Worm (Caenorhabditis elegans) whole organism, L1 larva: ENCODE data around the gene F34D6.1.

Source experiments
- C04F5.9 ChIP-seq: sonication (generic microtip); optimal IDR thresholded peaks from 2 replicates; lab custom pipeline; 2016; ENCODE audit warnings: missing genetic modification characterization, missing compliant biosample characterization
- C16A3.4 ChIP-seq: fragments of 150-350 bp; optimal IDR thresholded peaks from 2 replicates; lab custom pipeline; 2014; ENCODE audit warnings: missing biosample characterization, missing genetic modification characterization
- C34B4.2 ChIP-seq: sonication (generic microtip); optimal IDR thresholded peaks from 2 replicates; lab custom pipeline; 2017; ENCODE audit warnings: mild to moderate bottlenecking, missing genetic modification characterization, missing compliant biosample characterization
- Y116A8C.19 ChIP-seq: sonication (generic microtip); optimal IDR thresholded peaks from 2 replicates; lab custom pipeline; 2016; ENCODE audit warnings: missing compliant biosample characterization, missing genetic modification characterization, borderline replicate concordance
- aha-1 ChIP-seq: fragments of 150-350 bp; optimal IDR thresholded peaks from 2 replicates; lab custom pipeline; 2014; ENCODE audit warnings: missing biosample characterization, missing genetic modification characterization
- aly-2 ChIP-seq: fragments of 150-350 bp; optimal IDR thresholded peaks from 2 replicates; lab custom pipeline; 2014; ENCODE audit warnings: missing biosample characterization, missing genetic modification characterization
- ama-1 ChIP-seq: fragments of 150-350 bp; optimal IDR thresholded peaks from 2 replicates; lab custom pipeline; 2014
- ceh-63 ChIP-seq: fragments of 200-800 bp; sonication (Bioruptor generic); optimal IDR thresholded peaks from 2 replicates; lab custom pipeline; 2018; ENCODE audit warnings: mild to moderate bottlenecking, missing genetic modification characterization, missing compliant biosample characterization
- ceh-8 ChIP-seq: fragments of 200-800 bp; sonication (Bioruptor generic); optimal IDR thresholded peaks from 2 replicates; lab custom pipeline; 2018; ENCODE audit warnings: mild to moderate bottlenecking, missing genetic modification characterization, moderate library complexity, missing compliant biosample characterization
- ceh-82 ChIP-seq, 3 experiments: fragments of 150-350 bp in 1 of 3; sonication (generic microtip) in 2 of 3; optimal IDR thresholded peaks; 2 replicates each; lab custom pipeline; 2014 to 2017; ENCODE audit warnings: missing biosample characterization in 3 of 3, missing genetic modification characterization in 3 of 3
- ceh-88 ChIP-seq: fragments of 200-800 bp; sonication (Bioruptor generic); IDR thresholded peaks from 2 replicates; pipeline ENCODE4 v1.3.6; 2022; ENCODE audit warnings: missing genetic modification characterization, missing compliant biosample characterization
- ces-1 ChIP-seq: fragments of 150-350 bp; optimal IDR thresholded peaks from 2 replicates; lab custom pipeline; 2014; ENCODE audit warnings: missing biosample characterization, missing genetic modification reagents, missing genetic modification characterization
- dpl-1 ChIP-seq, 3 experiments: fragments of 150-350 bp in 2 of 3; sonication (generic microtip) in 1 of 3; optimal IDR thresholded peaks; 2 replicates each; lab custom pipeline; 2014 to 2017; ENCODE audit warnings: missing biosample characterization in 3 of 3, missing genetic modification characterization in 3 of 3, missing genetic modification reagents in 3 of 3
- dsc-1 ChIP-seq: sonication (generic microtip); optimal IDR thresholded peaks from 2 replicates; lab custom pipeline; 2016; ENCODE audit warnings: mild to moderate bottlenecking, missing genetic modification characterization, missing compliant biosample characterization
- efl-3 ChIP-seq: fragments of 200-800 bp; sonication (Bioruptor generic); optimal IDR thresholded peaks from 2 replicates; lab custom pipeline; 2018; ENCODE audit warnings: mild to moderate bottlenecking, missing genetic modification characterization, missing compliant biosample characterization
- egl-13 ChIP-seq: sonication (generic microtip); optimal IDR thresholded peaks from 2 replicates; lab custom pipeline; 2016; ENCODE audit warnings: missing genotype, missing genetic modification reagents, missing genetic modification characterization, missing compliant biosample characterization
- egl-27 ChIP-seq, 2 experiments: fragments of 150-350 bp in 1 of 2; sonication (generic microtip); optimal IDR thresholded peaks; 3 replicates each; lab custom pipeline; 2017 to 2018; ENCODE audit warnings: missing biosample characterization in 2 of 2, missing genetic modification characterization in 2 of 2, missing genetic modification reagents in 2 of 2
- elt-2 ChIP-seq: sonication (generic microtip); optimal IDR thresholded peaks from 2 replicates; lab custom pipeline; 2016; ENCODE audit warnings: missing genetic modification characterization, mild to moderate bottlenecking, inconsistent platforms, missing compliant biosample characterization, missing genetic modification reagents
- ets-5 ChIP-seq: fragments of 200-800 bp; sonication (Bioruptor generic); IDR thresholded peaks from 2 replicates; pipeline ENCODE4 v1.3.6; 2022; ENCODE audit warnings: missing genetic modification characterization, missing compliant biosample characterization
- fkh-10 ChIP-seq: sonication (generic microtip); optimal IDR thresholded peaks from 2 replicates; lab custom pipeline; 2017; ENCODE audit warnings: missing biosample characterization, missing genetic modification reagents, missing genetic modification characterization
- fkh-4 ChIP-seq: sonication (generic microtip); optimal IDR thresholded peaks from 2 replicates; lab custom pipeline; 2016; ENCODE audit warnings: missing compliant biosample characterization, missing genetic modification characterization, borderline replicate concordance
- fos-1 ChIP-seq: fragments of 150-350 bp; optimal IDR thresholded peaks from 2 replicates; lab custom pipeline; 2014; ENCODE audit warnings: missing biosample characterization, missing genetic modification characterization
- grh-1 ChIP-seq: fragments of 200-800 bp; sonication (Bioruptor generic); IDR thresholded peaks from 2 replicates; pipeline ENCODE4 v1.3.6; 2022; ENCODE audit warnings: missing genetic modification reagents, missing genetic modification characterization, missing compliant biosample characterization
- hlh-17 ChIP-seq: fragments of 200-800 bp; sonication (Bioruptor generic); optimal IDR thresholded peaks from 2 replicates; lab custom pipeline; 2018; ENCODE audit warnings: missing genetic modification characterization, mild to moderate bottlenecking, missing compliant biosample characterization, moderate library complexity, borderline replicate concordance
- irx-1 ChIP-seq: sonication (generic microtip); optimal IDR thresholded peaks from 2 replicates; lab custom pipeline; 2016; ENCODE audit warnings: missing genetic modification characterization, missing compliant biosample characterization
- isw-1 ChIP-seq: fragments of 200-800 bp; sonication (Bioruptor generic); IDR thresholded peaks from 2 replicates; pipeline ENCODE4 v1.3.6; 2022; ENCODE audit warnings: missing genetic modification characterization, missing compliant biosample characterization
- jun-1 ChIP-seq: fragments of 150-350 bp; optimal IDR thresholded peaks from 2 replicates; lab custom pipeline; 2014; ENCODE audit warnings: missing biosample characterization, missing genetic modification reagents, missing genetic modification characterization
- lin-14 ChIP-seq: fragments of 200-800 bp; sonication (Bioruptor generic); optimal IDR thresholded peaks from 2 replicates; lab custom pipeline; 2018; ENCODE audit warnings: mild to moderate bottlenecking, missing genetic modification characterization, moderate library complexity, missing compliant biosample characterization
- lin-35 ChIP-seq, 2 experiments: fragments of 150-350 bp; optimal IDR thresholded peaks; 2 replicates each; lab custom pipeline; 2014; ENCODE audit warnings: missing biosample characterization in 2 of 2, missing genetic modification characterization in 2 of 2, missing genetic modification reagents in 2 of 2
- lin-39 ChIP-seq: fragments of 150-350 bp; optimal IDR thresholded peaks from 2 replicates; lab custom pipeline; 2014; ENCODE audit warnings: missing biosample characterization, missing genetic modification reagents, missing genetic modification characterization
- mdl-1 ChIP-seq, 2 experiments: fragments of 150-350 bp; optimal IDR thresholded peaks; 2 replicates each; lab custom pipeline; 2014 to 2017; ENCODE audit warnings: missing biosample characterization in 2 of 2, missing genetic modification characterization in 2 of 2, inconsistent platforms in 1 of 2
- mef-2 ChIP-seq: fragments of 150-350 bp; optimal IDR thresholded peaks from 2 replicates; lab custom pipeline; 2014; ENCODE audit warnings: missing biosample characterization, missing genetic modification characterization
- mep-1 ChIP-seq: fragments of 150-350 bp; optimal IDR thresholded peaks from 2 replicates; lab custom pipeline; 2014; ENCODE audit warnings: missing biosample characterization, missing genetic modification characterization
- nhr-11 ChIP-seq: fragments of 150-350 bp; optimal IDR thresholded peaks from 2 replicates; lab custom pipeline; 2014; ENCODE audit warnings: missing biosample characterization, missing genetic modification characterization
- nhr-20 ChIP-seq: sonication (generic microtip); optimal IDR thresholded peaks from 2 replicates; lab custom pipeline; 2016; ENCODE audit warnings: mild to moderate bottlenecking, missing genetic modification characterization, missing compliant biosample characterization
- nhr-47 ChIP-seq: sonication (generic microtip); optimal IDR thresholded peaks from 2 replicates; lab custom pipeline; 2016; ENCODE audit warnings: mild to moderate bottlenecking, missing genetic modification characterization, moderate library complexity, missing compliant biosample characterization
- nhr-71 ChIP-seq: sonication (generic microtip); optimal IDR thresholded peaks from 2 replicates; lab custom pipeline; 2016; ENCODE audit warnings: mild to moderate bottlenecking, missing genetic modification characterization, moderate library complexity, missing compliant biosample characterization
- nhr-76 ChIP-seq: sonication (generic microtip); optimal IDR thresholded peaks from 2 replicates; lab custom pipeline; 2017; ENCODE audit warnings: missing biosample characterization, missing genetic modification characterization
- nhr-84 ChIP-seq: sonication (generic microtip); optimal IDR thresholded peaks from 2 replicates; lab custom pipeline; 2017; ENCODE audit warnings: missing biosample characterization, missing genetic modification characterization
- nhr-90 ChIP-seq: sonication (generic microtip); optimal IDR thresholded peaks from 2 replicates; lab custom pipeline; 2016; ENCODE audit warnings: mild to moderate bottlenecking, missing genetic modification characterization, missing compliant biosample characterization; ENCODE audit not compliant: poor library complexity
- pax-3 ChIP-seq: fragments of 200-800 bp; sonication (Bioruptor generic); optimal IDR thresholded peaks from 2 replicates; lab custom pipeline; 2018; ENCODE audit warnings: mild to moderate bottlenecking, missing genetic modification characterization, moderate library complexity, missing compliant biosample characterization
- rnt-1 ChIP-seq: sonication (generic microtip); optimal IDR thresholded peaks from 2 replicates; lab custom pipeline; 2016; ENCODE audit warnings: mild to moderate bottlenecking, missing genetic modification characterization, moderate library complexity, missing compliant biosample characterization
- skn-1 ChIP-seq: fragments of 150-350 bp; optimal IDR thresholded peaks from 2 replicates; lab custom pipeline; 2014; ENCODE audit warnings: missing biosample characterization, missing genetic modification characterization
- sup-37 ChIP-seq: fragments of 200-800 bp; sonication (Bioruptor generic); optimal IDR thresholded peaks from 2 replicates; lab custom pipeline; 2018; ENCODE audit warnings: mild to moderate bottlenecking, missing genetic modification characterization, missing compliant biosample characterization
- swsn-7 ChIP-seq: sonication (generic microtip); optimal IDR thresholded peaks from 2 replicates; lab custom pipeline; 2016; ENCODE audit warnings: missing genetic modification characterization, missing compliant biosample characterization
- unc-30 ChIP-seq: sonication (generic microtip); optimal IDR thresholded peaks from 2 replicates; lab custom pipeline; 2017; ENCODE audit warnings: missing biosample characterization, missing genetic modification characterization
- unc-62 ChIP-seq: fragments of 150-350 bp; optimal IDR thresholded peaks from 2 replicates; lab custom pipeline; 2014; ENCODE audit warnings: missing biosample characterization, missing genetic modification reagents, missing genetic modification characterization
- vab-15 ChIP-seq: sonication (generic microtip); optimal IDR thresholded peaks from 2 replicates; lab custom pipeline; 2017; ENCODE audit warnings: missing genotype, mild to moderate bottlenecking, missing genetic modification characterization, missing compliant biosample characterization
- xbp-1 ChIP-seq: sonication (generic microtip); optimal IDR thresholded peaks from 2 replicates; lab custom pipeline; 2016; ENCODE audit warnings: missing genetic modification characterization, missing compliant biosample characterization
- zag-1 ChIP-seq: fragments of 150-350 bp; optimal IDR thresholded peaks from 2 replicates; lab custom pipeline; 2014; ENCODE audit warnings: missing biosample characterization, missing genetic modification characterization
- zip-4 ChIP-seq: fragments of 200-800 bp; sonication (Bioruptor generic); optimal IDR thresholded peaks from 2 replicates; lab custom pipeline; 2018; ENCODE audit warnings: mild to moderate bottlenecking, missing genetic modification characterization, moderate library complexity, missing compliant biosample characterization

The F34D6.1 gene

DNA sequence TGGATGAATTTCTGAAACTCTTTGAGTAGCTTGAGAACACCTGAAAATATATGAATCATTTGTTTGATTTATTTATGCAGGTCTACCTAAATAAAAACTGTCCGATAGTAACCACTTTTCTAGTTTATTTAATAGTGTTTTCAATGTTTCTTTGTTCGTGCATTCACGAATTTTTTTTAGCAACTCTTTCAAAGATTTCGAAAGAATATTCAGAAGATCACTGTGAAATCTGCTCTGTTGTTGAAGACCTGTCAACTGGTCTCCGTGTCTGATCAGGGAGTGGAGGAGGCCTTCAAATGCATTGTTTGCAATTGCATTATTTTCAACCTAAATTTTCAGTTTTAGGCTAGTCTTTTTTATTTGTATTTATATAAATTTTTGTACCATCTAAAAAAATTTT lies 28.9 kb upstream of the F34D6.1 start, which contains the start of gene T05A8.1:
Gene T05A8.1, minus strand, starts transcription at position 101 of the 400 bp plus-strand sequence.
- TF ChIP-seq lin-39 (no peak), ceh-8 (GFP tag; lab: Kevin White, UChicago) (no peak)

DNA sequence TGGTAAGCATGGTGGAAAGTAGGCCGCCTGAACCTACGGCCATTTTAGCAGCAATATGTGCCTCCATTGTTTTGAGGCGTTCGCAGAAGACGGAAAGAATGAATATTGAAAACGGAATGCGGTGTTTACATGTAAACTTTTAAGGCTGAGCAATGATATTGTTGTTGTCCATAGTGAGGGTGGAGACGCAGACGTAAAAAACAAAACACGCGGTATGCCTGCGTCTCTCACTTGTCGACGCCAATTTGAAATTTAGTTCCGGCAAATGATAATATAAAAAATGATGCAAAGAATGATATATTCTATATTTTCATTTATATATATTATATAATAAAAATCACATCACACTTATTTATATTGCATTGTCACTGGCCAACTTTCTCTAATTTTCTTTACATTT lies 26.9 kb upstream of the F34D6.1 start, which contains the start of gene Y47G7B.2:
Gene Y47G7B.2, minus strand, starts transcription at position 143 of the 400 bp plus-strand sequence.
- no peak for TF ChIP-seq unc-30 (tag; lab: Kevin White, UChicago)
- no peak for TF ChIP-seq jun-1 (tag; lab: Kevin White, UChicago)
- TF ChIP-seq zip-4 (GFP tag; lab: Kevin White, UChicago) = no peak
- TF ChIP-seq grh-1 (GFP tag; lab: Robert Waterston, UW) = no peak
- no peak for TF ChIP-seq C34B4.2 (tag; lab: Kevin White, UChicago)
- no peak for TF ChIP-seq elt-2 (tag; lab: Kevin White, UChicago)
- TF ChIP-seq ceh-8 (GFP tag; lab: Kevin White, UChicago) = no peak
- TF ChIP-seq lin-39 = no peak
- no peak for TF ChIP-seq ets-5 (GFP tag; lab: Robert Waterston, UW)
- no peak for TF ChIP-seq nhr-90 (tag; lab: Kevin White, UChicago)
- peak; percentile 29 for TF ChIP-seq rnt-1 (tag; lab: Kevin White, UChicago)
- no peak for TF ChIP-seq swsn-7 (tag; lab: Kevin White, UChicago)
- TF ChIP-seq skn-1 = no peak
- no peak for TF ChIP-seq ceh-63 (GFP tag; lab: Kevin White, UChicago)
- no peak for TF ChIP-seq efl-3 (GFP tag; lab: Kevin White, UChicago)
- no peak for TF ChIP-seq aly-2 (tag; lab: Kevin White, UChicago)
- no peak for TF ChIP-seq C16A3.4
- TF ChIP-seq ceh-88 = no peak
- no peak for TF ChIP-seq nhr-11
- TF ChIP-seq dpl-1 (GFP tag; optimal IDR thresholded peaks at IDR 0.05; lab: Kevin White, UChicago) = no peak
- TF ChIP-seq zag-1 = no peak
- no peak for TF ChIP-seq dsc-1 (tag; lab: Kevin White, UChicago)
- peak in 1 of 2 experiments; percentile 34 for TF ChIP-seq lin-35 (GFP tag; optimal IDR thresholded peaks at IDR 0.05; lab: Kevin White, UChicago)
- TF ChIP-seq ceh-82 (tag; optimal IDR thresholded peaks at IDR 0.05; lab: Kevin White, UChicago) = no peak
- no peak for TF ChIP-seq egl-27 (tag; optimal IDR thresholded peaks at IDR 0.05; lab: Kevin White, UChicago)
- TF ChIP-seq isw-1 (GFP tag; lab: Robert Waterston, UW) = no peak
- TF ChIP-seq unc-62 (GFP tag; lab: Kevin White, UChicago) = no peak
- no peak for TF ChIP-seq mef-2 (tag; lab: Kevin White, UChicago)
- TF ChIP-seq ama-1 (lab: Kevin White, UChicago) = no peak
- TF ChIP-seq nhr-76 (tag; lab: Kevin White, UChicago) = no peak
- no peak for TF ChIP-seq fkh-4 (tag; lab: Kevin White, UChicago)
- TF ChIP-seq egl-13 (tag; lab: Kevin White, UChicago) = no peak
- peak; percentile 42 for TF ChIP-seq nhr-71 (tag; lab: Kevin White, UChicago)
- no peak for TF ChIP-seq fkh-10
- TF ChIP-seq aha-1 = no peak
- TF ChIP-seq fos-1 (tag; lab: Kevin White, UChicago) = no peak
- TF ChIP-seq ces-1 (GFP tag; lab: Kevin White, UChicago) = no peak
- no peak for TF ChIP-seq pax-3 (tag; lab: Kevin White, UChicago)
- TF ChIP-seq lin-14 = peak; percentile 66
- no peak for TF ChIP-seq vab-15 (tag; lab: Kevin White, UChicago)
- no peak for TF ChIP-seq C04F5.9 (tag; lab: Kevin White, UChicago)
- no peak for TF ChIP-seq mep-1 (tag; lab: Kevin White, UChicago)
- no peak for TF ChIP-seq xbp-1 (tag; lab: Kevin White, UChicago)
- TF ChIP-seq irx-1 (tag; lab: Kevin White, UChicago) = no peak
- TF ChIP-seq sup-37 = no peak
- TF ChIP-seq mdl-1 (tag; optimal IDR thresholded peaks at IDR 0.05; lab: Kevin White, UChicago) = peak in 1 of 2 experiments; percentile 8
- TF ChIP-seq nhr-20 (tag; lab: Kevin White, UChicago) = peak; percentile 7
- TF ChIP-seq Y116A8C.19 = no peak
- TF ChIP-seq nhr-84 (tag; lab: Kevin White, UChicago) = no peak
- no peak for TF ChIP-seq hlh-17 (GFP tag; lab: Kevin White, UChicago)
- peak; percentile 23 for TF ChIP-seq nhr-47
